Fruit fly (Drosophila melanogaster) Kc167 (cell line): Measurements from ENCODE around the gene Zip89B.

Experiments
- insv ChIP-seq: fragments of >200 bp; optimal IDR thresholded peaks from 3 replicates; lab custom pipeline; 2018; ENCODE audit warnings: missing external identifiers
- ttk ChIP-seq: sonication (Bioruptor generic); optimal IDR thresholded peaks from 2 replicates; lab custom pipeline; 2017; ENCODE audit warnings: missing external identifiers

- TF ChIP-seq ttk (lab: Kevin White, UChicago) (no peak), insv (lab: Kevin White, UChicago) (no peak)
Measured at dm6 chr3R:16288714-16289291, 16.8 kb upstream of the Zip89B start.
